Worm (Caenorhabditis elegans): ENCODE measurements around the gene T10D4.19.

DNA sequence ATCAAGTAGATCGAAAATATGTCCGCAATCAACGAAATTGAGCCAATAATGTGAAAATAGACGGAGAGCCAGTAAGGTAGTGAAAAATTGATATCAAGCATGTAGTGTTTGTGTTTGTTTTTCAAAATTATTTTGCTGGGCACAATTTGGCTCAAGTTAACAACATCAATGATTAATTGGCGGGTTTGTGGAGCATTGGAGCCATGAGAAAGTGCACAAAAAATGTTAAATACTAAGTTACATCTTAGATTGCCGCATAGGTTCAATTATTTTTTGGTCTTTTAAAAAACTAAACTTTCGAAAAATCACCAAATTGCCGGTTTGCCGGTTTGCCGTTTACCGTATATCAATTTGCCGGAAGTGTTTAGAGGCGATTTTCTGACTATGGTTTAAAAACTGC is 13.9 kb upstream of the T10D4.19 start, which contains the start of gene sri-54:
- no peak for TF ChIP-seq tbx-11 (GFP tag; IDR thresholded peaks at IDR 0.05)
- no peak for TF ChIP-seq ceh-36 (tag; optimal IDR thresholded peaks at IDR 0.05)
- no peak for TF ChIP-seq sea-1 (GFP tag; conservative IDR thresholded peaks at IDR 0.05)
- no peak for TF ChIP-seq flt-1 (GFP tag; IDR thresholded peaks at IDR 0.05)
- TF ChIP-seq hnd-1 (tag; optimal IDR thresholded peaks at IDR 0.05): no peak
- no peak for TF ChIP-seq ama-1 (optimal IDR thresholded peaks at IDR 0.05)
- TF ChIP-seq B0310.2 (tag; optimal IDR thresholded peaks at IDR 0.05): no peak
- no peak for TF ChIP-seq pes-1 (GFP tag; IDR thresholded peaks at IDR 0.05)
- TF ChIP-seq F13C5.2 (tag; optimal IDR thresholded peaks at IDR 0.05): no peak

All from whole organism, early embryonic.